Worm (Caenorhabditis elegans) whole organism, L1 larva: ENCODE measurements around the gene C13G5.2.

Source experiments
- C16A3.4 ChIP-seq: fragments of 150-350 bp; optimal IDR thresholded peaks from 2 replicates; lab custom pipeline; 2014; ENCODE audit warnings: missing biosample characterization, missing genetic modification characterization
- C34B4.2 ChIP-seq: sonication (generic microtip); optimal IDR thresholded peaks from 2 replicates; lab custom pipeline; 2017; ENCODE audit warnings: mild to moderate bottlenecking, missing genetic modification characterization, missing compliant biosample characterization
- Y116A8C.19 ChIP-seq: sonication (generic microtip); optimal IDR thresholded peaks from 2 replicates; lab custom pipeline; 2016; ENCODE audit warnings: missing compliant biosample characterization, missing genetic modification characterization, borderline replicate concordance
- aha-1 ChIP-seq: fragments of 150-350 bp; optimal IDR thresholded peaks from 2 replicates; lab custom pipeline; 2014; ENCODE audit warnings: missing biosample characterization, missing genetic modification characterization
- alr-1 ChIP-seq: fragments of 200-800 bp; sonication (Bioruptor generic); optimal IDR thresholded peaks from 2 replicates; lab custom pipeline; 2018; ENCODE audit warnings: borderline replicate concordance, mild to moderate bottlenecking, missing genetic modification characterization, missing compliant biosample characterization
- aly-2 ChIP-seq: fragments of 150-350 bp; optimal IDR thresholded peaks from 2 replicates; lab custom pipeline; 2014; ENCODE audit warnings: missing biosample characterization, missing genetic modification characterization
- ama-1 ChIP-seq: fragments of 150-350 bp; optimal IDR thresholded peaks from 2 replicates; lab custom pipeline; 2014
- ceh-63 ChIP-seq: fragments of 200-800 bp; sonication (Bioruptor generic); optimal IDR thresholded peaks from 2 replicates; lab custom pipeline; 2018; ENCODE audit warnings: mild to moderate bottlenecking, missing genetic modification characterization, missing compliant biosample characterization
- ceh-8 ChIP-seq: fragments of 200-800 bp; sonication (Bioruptor generic); optimal IDR thresholded peaks from 2 replicates; lab custom pipeline; 2018; ENCODE audit warnings: mild to moderate bottlenecking, missing genetic modification characterization, moderate library complexity, missing compliant biosample characterization
- ceh-88 ChIP-seq: fragments of 200-800 bp; sonication (Bioruptor generic); IDR thresholded peaks from 2 replicates; pipeline ENCODE4 v1.3.6; 2022; ENCODE audit warnings: missing genetic modification characterization, missing compliant biosample characterization
- ces-1 ChIP-seq: fragments of 150-350 bp; optimal IDR thresholded peaks from 2 replicates; lab custom pipeline; 2014; ENCODE audit warnings: missing biosample characterization, missing genetic modification reagents, missing genetic modification characterization
- dsc-1 ChIP-seq: sonication (generic microtip); optimal IDR thresholded peaks from 2 replicates; lab custom pipeline; 2016; ENCODE audit warnings: mild to moderate bottlenecking, missing genetic modification characterization, missing compliant biosample characterization
- efl-3 ChIP-seq: fragments of 200-800 bp; sonication (Bioruptor generic); optimal IDR thresholded peaks from 2 replicates; lab custom pipeline; 2018; ENCODE audit warnings: mild to moderate bottlenecking, missing genetic modification characterization, missing compliant biosample characterization
- egl-13 ChIP-seq: sonication (generic microtip); optimal IDR thresholded peaks from 2 replicates; lab custom pipeline; 2016; ENCODE audit warnings: missing genotype, missing genetic modification reagents, missing genetic modification characterization, missing compliant biosample characterization
- elt-2 ChIP-seq: sonication (generic microtip); optimal IDR thresholded peaks from 2 replicates; lab custom pipeline; 2016; ENCODE audit warnings: missing genetic modification characterization, mild to moderate bottlenecking, inconsistent platforms, missing compliant biosample characterization, missing genetic modification reagents
- elt-3 ChIP-seq, 6 experiments: fragments of 150-350 bp in 1 of 6; sonication (generic microtip); optimal IDR thresholded peaks; 2 replicates each; lab custom pipeline; 2017 to 2018; ENCODE audit warnings: missing biosample characterization in 6 of 6, missing genetic modification characterization in 6 of 6, inconsistent platforms in 1 of 6
- fkh-10 ChIP-seq: sonication (generic microtip); optimal IDR thresholded peaks from 2 replicates; lab custom pipeline; 2017; ENCODE audit warnings: missing biosample characterization, missing genetic modification reagents, missing genetic modification characterization
- fkh-8 ChIP-seq: sonication (generic microtip); optimal IDR thresholded peaks from 2 replicates; lab custom pipeline; 2016; ENCODE audit warnings: mild to moderate bottlenecking, missing genetic modification characterization, missing compliant biosample characterization
- fos-1 ChIP-seq: fragments of 150-350 bp; optimal IDR thresholded peaks from 2 replicates; lab custom pipeline; 2014; ENCODE audit warnings: missing biosample characterization, missing genetic modification characterization
- grh-1 ChIP-seq: fragments of 200-800 bp; sonication (Bioruptor generic); IDR thresholded peaks from 2 replicates; pipeline ENCODE4 v1.3.6; 2022; ENCODE audit warnings: missing genetic modification reagents, missing genetic modification characterization, missing compliant biosample characterization
- irx-1 ChIP-seq: sonication (generic microtip); optimal IDR thresholded peaks from 2 replicates; lab custom pipeline; 2016; ENCODE audit warnings: missing genetic modification characterization, missing compliant biosample characterization
- jun-1 ChIP-seq: fragments of 150-350 bp; optimal IDR thresholded peaks from 2 replicates; lab custom pipeline; 2014; ENCODE audit warnings: missing biosample characterization, missing genetic modification reagents, missing genetic modification characterization
- lin-13 ChIP-seq: fragments of 150-350 bp; optimal IDR thresholded peaks from 2 replicates; lab custom pipeline; 2014; ENCODE audit warnings: missing biosample characterization, missing genetic modification reagents, missing genetic modification characterization
- lin-14 ChIP-seq: fragments of 200-800 bp; sonication (Bioruptor generic); optimal IDR thresholded peaks from 2 replicates; lab custom pipeline; 2018; ENCODE audit warnings: mild to moderate bottlenecking, missing genetic modification characterization, moderate library complexity, missing compliant biosample characterization
- lin-15B ChIP-seq: fragments of 150-350 bp; sonication (generic microtip); optimal IDR thresholded peaks from 3 replicates; lab custom pipeline; 2014; ENCODE audit warnings: missing biosample characterization, missing genetic modification characterization
- lin-39 ChIP-seq: fragments of 150-350 bp; optimal IDR thresholded peaks from 2 replicates; lab custom pipeline; 2014; ENCODE audit warnings: missing biosample characterization, missing genetic modification reagents, missing genetic modification characterization
- lir-3 ChIP-seq: sonication (generic microtip); optimal IDR thresholded peaks from 2 replicates; lab custom pipeline; 2016; ENCODE audit warnings: mild to moderate bottlenecking, missing genetic modification characterization, moderate library complexity, missing compliant biosample characterization; ENCODE audit not compliant: poor library complexity
- mep-1 ChIP-seq: fragments of 150-350 bp; optimal IDR thresholded peaks from 2 replicates; lab custom pipeline; 2014; ENCODE audit warnings: missing biosample characterization, missing genetic modification characterization
- nhr-11 ChIP-seq: fragments of 150-350 bp; optimal IDR thresholded peaks from 2 replicates; lab custom pipeline; 2014; ENCODE audit warnings: missing biosample characterization, missing genetic modification characterization
- nhr-12 ChIP-seq: sonication (generic microtip); optimal IDR thresholded peaks from 2 replicates; lab custom pipeline; 2017; ENCODE audit warnings: missing biosample characterization, missing genetic modification characterization
- nhr-19 ChIP-seq: fragments of 200-800 bp; sonication (Bioruptor generic); conservative IDR thresholded peaks from 2 replicates; pipeline ENCODE4 v1.3.6; 2022; ENCODE audit warnings: missing genetic modification characterization, missing compliant biosample characterization
- nhr-20 ChIP-seq: sonication (generic microtip); optimal IDR thresholded peaks from 2 replicates; lab custom pipeline; 2016; ENCODE audit warnings: mild to moderate bottlenecking, missing genetic modification characterization, missing compliant biosample characterization
- nhr-237 ChIP-seq: fragments of 150-350 bp; optimal IDR thresholded peaks from 2 replicates; lab custom pipeline; 2014; ENCODE audit warnings: missing biosample characterization, missing genetic modification characterization
- nhr-71 ChIP-seq: sonication (generic microtip); optimal IDR thresholded peaks from 2 replicates; lab custom pipeline; 2016; ENCODE audit warnings: mild to moderate bottlenecking, missing genetic modification characterization, moderate library complexity, missing compliant biosample characterization
- nhr-77 ChIP-seq: fragments of 150-350 bp; optimal IDR thresholded peaks from 2 replicates; lab custom pipeline; 2014; ENCODE audit warnings: missing biosample characterization, missing genetic modification characterization
- nhr-85 ChIP-seq: sonication (generic microtip); peaks from one replicate; lab custom pipeline; 2016; ENCODE audit warnings: missing genetic modification characterization, inconsistent platforms, missing compliant biosample characterization
- nhr-90 ChIP-seq: sonication (generic microtip); optimal IDR thresholded peaks from 2 replicates; lab custom pipeline; 2016; ENCODE audit warnings: mild to moderate bottlenecking, missing genetic modification characterization, missing compliant biosample characterization; ENCODE audit not compliant: poor library complexity
- pax-3 ChIP-seq: fragments of 200-800 bp; sonication (Bioruptor generic); optimal IDR thresholded peaks from 2 replicates; lab custom pipeline; 2018; ENCODE audit warnings: mild to moderate bottlenecking, missing genetic modification characterization, moderate library complexity, missing compliant biosample characterization
- snpc-4 ChIP-seq: fragments of 150-350 bp; optimal IDR thresholded peaks from 2 replicates; lab custom pipeline; 2014; ENCODE audit warnings: missing biosample characterization, missing genetic modification characterization
- snu-23 ChIP-seq: sonication (generic microtip); optimal IDR thresholded peaks from 2 replicates; lab custom pipeline; 2016; ENCODE audit warnings: missing genetic modification characterization, missing compliant biosample characterization
- sox-4 ChIP-seq: sonication (generic microtip); optimal IDR thresholded peaks from 2 replicates; lab custom pipeline; 2016; ENCODE audit warnings: missing genetic modification characterization, missing compliant biosample characterization
- sptf-1 ChIP-seq: fragments of 150-350 bp; optimal IDR thresholded peaks from 2 replicates; lab custom pipeline; 2014; ENCODE audit warnings: missing biosample characterization, missing genetic modification characterization
- sup-37 ChIP-seq: fragments of 200-800 bp; sonication (Bioruptor generic); optimal IDR thresholded peaks from 2 replicates; lab custom pipeline; 2018; ENCODE audit warnings: mild to moderate bottlenecking, missing genetic modification characterization, missing compliant biosample characterization
- tbx-2 ChIP-seq: sonication (generic microtip); optimal IDR thresholded peaks from 2 replicates; lab custom pipeline; 2016; ENCODE audit warnings: missing genetic modification characterization, missing compliant biosample characterization
- tlp-1 ChIP-seq: fragments of 150-350 bp; optimal IDR thresholded peaks from 2 replicates; lab custom pipeline; 2014; ENCODE audit warnings: missing biosample characterization, missing genetic modification characterization
- unc-30 ChIP-seq: sonication (generic microtip); optimal IDR thresholded peaks from 2 replicates; lab custom pipeline; 2017; ENCODE audit warnings: missing biosample characterization, missing genetic modification characterization
- unc-62 ChIP-seq: fragments of 150-350 bp; optimal IDR thresholded peaks from 2 replicates; lab custom pipeline; 2014; ENCODE audit warnings: missing biosample characterization, missing genetic modification reagents, missing genetic modification characterization
- unc-86 ChIP-seq: sonication (generic microtip); optimal IDR thresholded peaks from 2 replicates; lab custom pipeline; 2016; ENCODE audit warnings: missing genetic modification characterization, missing compliant biosample characterization
- unc-98 ChIP-seq: fragments of 200-800 bp; sonication (Bioruptor generic); IDR thresholded peaks from 2 replicates; pipeline ENCODE4 v1.3.6; 2022; ENCODE audit warnings: missing genetic modification characterization, missing compliant biosample characterization
- vab-15 ChIP-seq: sonication (generic microtip); optimal IDR thresholded peaks from 2 replicates; lab custom pipeline; 2017; ENCODE audit warnings: missing genotype, mild to moderate bottlenecking, missing genetic modification characterization, missing compliant biosample characterization
- zag-1 ChIP-seq: fragments of 150-350 bp; optimal IDR thresholded peaks from 2 replicates; lab custom pipeline; 2014; ENCODE audit warnings: missing biosample characterization, missing genetic modification characterization

The C13G5.2 gene

ce11 chrIII:8656957-8657356 is 38.7 kb upstream of the C13G5.2 start (continued):
- TF ChIP-seq nhr-11 (tag; lab: Kevin White, UChicago) (no peak), sptf-1 (tag; lab: Kevin White, UChicago) (no peak), nhr-85 (tag; lab: Kevin White, UChicago) (peak; percentile 23), nhr-90 (tag; lab: Kevin White, UChicago) (peak; percentile 27), efl-3 (no peak), Y116A8C.19 (no peak), unc-62 (GFP tag; lab: Kevin White, UChicago) (no peak), unc-30 (no peak), nhr-237 (no peak), C34B4.2 (no peak), C16A3.4 (no peak), ama-1 (no peak), grh-1 (GFP tag; lab: Robert Waterston, UW) (no peak), fkh-8 (tag; lab: Kevin White, UChicago) (no peak), dsc-1 (no peak), lin-39 (tag; lab: Kevin White, UChicago) (no peak), tlp-1 (peak; percentile 78), alr-1 (no peak), nhr-12 (tag; lab: Kevin White, UChicago) (no peak), ceh-63 (GFP tag; lab: Kevin White, UChicago) (no peak), elt-3 (tag; optimal IDR thresholded peaks at IDR 0.05; lab: Kevin White, UChicago) (peak in 2 of 6 experiments; percentile 26 to 81), unc-86 (tag; lab: Kevin White, UChicago) (no peak), jun-1 (tag; lab: Kevin White, UChicago) (peak; percentile 41), fkh-10 (GFP tag; lab: Kevin White, UChicago) (no peak), nhr-77 (tag; lab: Kevin White, UChicago) (no peak), irx-1 (tag; lab: Kevin White, UChicago) (no peak), sup-37 (GFP tag; lab: Kevin White, UChicago) (no peak), pax-3 (tag; lab: Kevin White, UChicago) (no peak), tbx-2 (no peak), egl-13 (tag; lab: Kevin White, UChicago) (no peak), elt-2 (tag; lab: Kevin White, UChicago) (peak; percentile 92), snpc-4 (tag; lab: Kevin White, UChicago) (no peak), aha-1 (tag; lab: Kevin White, UChicago) (no peak), mep-1 (tag; lab: Kevin White, UChicago) (no peak), fos-1 (tag; lab: Kevin White, UChicago) (no peak), lin-15B (no peak), zag-1 (tag; lab: Kevin White, UChicago) (no peak), vab-15 (tag; lab: Kevin White, UChicago) (no peak), ces-1 (no peak)

- TF ChIP-seq ceh-88 (no peak), snpc-4 (tag; lab: Kevin White, UChicago) (no peak), snu-23 (peak; percentile 1), nhr-85 (tag; lab: Kevin White, UChicago) (peak; percentile 70), nhr-19 (GFP tag; lab: Robert Waterston, UW) (peak; percentile 12; the same call in 1 of the 2 replicates), lin-14 (peak; percentile 3)
These were observed 37.8 kb upstream of the C13G5.2 start for ce11 chrIII:8656055-8656454.

ce11 chrIII:8655412-8655811 is 37.1 kb upstream of the C13G5.2 start:
- TF ChIP-seq sox-4 (tag; lab: Kevin White, UChicago) (no peak), lin-13 (GFP tag; lab: Kevin White, UChicago) (no peak), sup-37 (GFP tag; lab: Kevin White, UChicago) (no peak), unc-98 (GFP tag; lab: Robert Waterston, UW) (no peak), C16A3.4 (no peak), snu-23 (peak; percentile 40), efl-3 (no peak), ceh-8 (GFP tag; lab: Kevin White, UChicago) (peak; percentile 56), lin-39 (tag; lab: Kevin White, UChicago) (no peak), nhr-19 (GFP tag; lab: Robert Waterston, UW) (peak; percentile 24; the same call in 1 of the 2 replicates), unc-62 (GFP tag; lab: Kevin White, UChicago) (no peak), nhr-237 (no peak), ceh-63 (GFP tag; lab: Kevin White, UChicago) (no peak), nhr-71 (peak; percentile 51), nhr-20 (peak; percentile 60), nhr-77 (tag; lab: Kevin White, UChicago) (no peak), vab-15 (tag; lab: Kevin White, UChicago) (no peak), unc-30 (no peak), lir-3 (tag; lab: Kevin White, UChicago) (no peak), aly-2 (tag; lab: Kevin White, UChicago) (no peak)
